Fruit fly (Drosophila melanogaster): ENCODE results near the gene CG9915.
A peak's percentile ranks its signal among the peaks of the same experiment; 100 is the strongest.

The CG9915 gene

DNA sequence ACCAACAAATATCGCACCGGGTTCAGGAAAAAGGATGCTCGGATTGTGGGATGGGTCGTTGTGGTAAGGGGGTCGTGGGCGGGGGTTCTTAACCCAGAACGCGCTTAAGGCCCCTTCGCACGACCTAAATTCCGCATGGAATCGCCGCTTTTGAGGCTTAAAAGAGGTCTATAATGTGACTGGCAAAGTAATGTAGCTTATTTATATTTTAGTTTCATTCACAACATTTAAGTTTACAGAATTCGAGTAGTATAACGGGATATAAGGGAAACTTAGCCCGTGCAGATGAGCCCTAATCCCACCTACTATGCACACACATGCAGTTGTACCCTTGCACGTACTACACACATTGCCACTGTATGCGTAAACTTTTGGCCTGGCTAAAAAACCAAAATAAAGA is 34.2 kb downstream of the CG9915 start (continued):
- TF ChIP-seq H15 (GFP tag; IDR thresholded peaks at IDR 0.05) (peak; percentile 67; the same call in 2 of the 3 replicates), abd-A (tag; optimal IDR thresholded peaks at IDR 0.05) (no peak), CG9817 (tag; optimal IDR thresholded peaks at IDR 0.05) (peak; percentile 83), Dfd (GFP tag; optimal IDR thresholded peaks at IDR 0.05) (no peak), MTF-1 (GFP tag; optimal IDR thresholded peaks at IDR 0.05; ENCODE audit: borderline replicate concordance) (peak; percentile 83), Ets97D (GFP tag; optimal IDR thresholded peaks at IDR 0.05) (no peak), CG12299 (tag; optimal IDR thresholded peaks at IDR 0.05) (peak; percentile 87), CG8924 (tag; optimal IDR thresholded peaks at IDR 0.05) (peak; percentile 87), Doc3 (GFP tag; IDR thresholded peaks at IDR 0.05; ENCODE audit: partially characterized antibody) (no peak), sob (GFP tag; IDR thresholded peaks at IDR 0.05) (peak; percentile 59; the same call in 1 of the 2 replicates), fu2 (GFP tag; optimal IDR thresholded peaks at IDR 0.05) (no peak), Hr78 (GFP tag; optimal IDR thresholded peaks at IDR 0.05) (no peak), Hr39 (optimal IDR thresholded peaks at IDR 0.05) (no peak), ems (GFP tag; optimal IDR thresholded peaks at IDR 0.05) (peak; percentile 46), odd (GFP tag; optimal IDR thresholded peaks at IDR 0.05) (peak; percentile 81), CG17568 (GFP tag; optimal IDR thresholded peaks at IDR 0.05) (peak; percentile 86), NfI (GFP tag; optimal IDR thresholded peaks at IDR 0.05) (peak; percentile 82), CG4617 (GFP tag; optimal IDR thresholded peaks at IDR 0.05; ENCODE audit: borderline replicate concordance) (peak; percentile 9), ssp (GFP tag; IDR thresholded peaks at IDR 0.05) (peak; percentile 29), Aef1 (GFP tag; IDR thresholded peaks at IDR 0.05) (peak; percentile 67), tll (GFP tag; optimal IDR thresholded peaks at IDR 0.05) (no peak), disco-r (GFP tag; optimal IDR thresholded peaks at IDR 0.05) (no peak), CG4707 (GFP tag; optimal IDR thresholded peaks at IDR 0.05) (peak; percentile 81), sug (tag; optimal IDR thresholded peaks at IDR 0.05) (peak; percentile 57), NC2β (GFP tag; optimal IDR thresholded peaks at IDR 0.05) (peak; percentile 42), CG10431 (GFP tag; optimal IDR thresholded peaks at IDR 0.05) (peak; percentile 87), Nf-YB (GFP tag; optimal IDR thresholded peaks at IDR 0.05) (peak; percentile 72), eyg (GFP tag; optimal IDR thresholded peaks at IDR 0.05) (no peak), cg (GFP tag; optimal IDR thresholded peaks at IDR 0.05) (peak; percentile 68), pb (GFP tag; optimal IDR thresholded peaks at IDR 0.05) (peak; percentile 27), Bteb2 (GFP tag; optimal IDR thresholded peaks at IDR 0.05) (peak; percentile 47), CG13624 (GFP tag; optimal IDR thresholded peaks at IDR 0.05) (no peak), Lim3 (GFP tag; IDR thresholded peaks at IDR 0.05) (no peak), dmrt99B (tag; optimal IDR thresholded peaks at IDR 0.05) (peak; percentile 87), nerfin-1 (tag; optimal IDR thresholded peaks at IDR 0.05) (peak; percentile 82), CG11560 (tag; IDR thresholded peaks at IDR 0.05) (peak; percentile 44; the same call in 1 of the 3 replicates), ham (GFP tag; IDR thresholded peaks at IDR 0.05) (0 out of 2 replicates have a peak, but pooled peaks have one; percentile 44), CG2199 (GFP tag; IDR thresholded peaks at IDR 0.05) (peak; percentile 74; the same call in 2 of the 3 replicates), Lhr (GFP tag; optimal IDR thresholded peaks at IDR 0.05) (peak; percentile 70), CG4424 (GFP tag; optimal IDR thresholded peaks at IDR 0.05) (peak; percentile 81), CoRest (tag; optimal IDR thresholded peaks at IDR 0.05) (peak; percentile 80), her (GFP tag; optimal IDR thresholded peaks at IDR 0.05) (peak; percentile 16), CG11247 (GFP tag; IDR thresholded peaks at IDR 0.05) (peak; percentile 72), CG10654 (GFP tag; optimal IDR thresholded peaks at IDR 0.05) (peak; percentile 61), CG15514 (GFP tag; optimal IDR thresholded peaks at IDR 0.05) (peak; percentile 64), chm (GFP tag; IDR thresholded peaks at IDR 0.05) (peak; percentile 93), hth (optimal IDR thresholded peaks at IDR 0.05) (no peak), cad (GFP tag; optimal IDR thresholded peaks at IDR 0.05) (no peak), CG2202 (tag; optimal IDR thresholded peaks at IDR 0.05) (peak; percentile 77), lilli (GFP tag; optimal IDR thresholded peaks at IDR 0.05) (peak; percentile 20), CG10366 (GFP tag; IDR thresholded peaks at IDR 0.05) (peak; percentile 73)

Data from whole organism, embryonic.